Worm (Caenorhabditis elegans) whole organism, late embryonic: ENCODE results near the gene rei-1.

Experiments used
- ceh-18 ChIP-seq: sonication (generic microtip); optimal IDR thresholded peaks from 2 replicates; lab custom pipeline; 2016; ENCODE audit warnings: missing genetic modification characterization, missing compliant biosample characterization
- dve-1 ChIP-seq: sonication (generic microtip); optimal IDR thresholded peaks from 2 replicates; lab custom pipeline; 2017; ENCODE audit warnings: antibody characterized with exemption, mild to moderate bottlenecking, missing genetic modification characterization, missing compliant biosample characterization
- elt-2 ChIP-seq: sonication (generic microtip); optimal IDR thresholded peaks from 2 replicates; lab custom pipeline; 2016; ENCODE audit warnings: missing genetic modification reagents, missing genetic modification characterization, missing compliant biosample characterization
- lin-11 ChIP-seq: fragments of 200-800 bp; sonication (Bioruptor generic); optimal IDR thresholded peaks from 2 replicates; lab custom pipeline; 2018; ENCODE audit warnings: mild to moderate bottlenecking, missing genetic modification characterization, missing compliant biosample characterization
- nfya-1 ChIP-seq: sonication (generic microtip); optimal IDR thresholded peaks from 2 replicates; lab custom pipeline; 2017; ENCODE audit warnings: missing genetic modification characterization, mild to moderate bottlenecking, missing compliant biosample characterization, antibody characterized with exemption, moderate library complexity
- pag-3 ChIP-seq: sonication (generic microtip); optimal IDR thresholded peaks from 2 replicates; lab custom pipeline; 2016; ENCODE audit warnings: missing compliant biosample characterization, missing genetic modification characterization, borderline replicate concordance
- pha-4 ChIP-seq: fragments of 150-350 bp; optimal IDR thresholded peaks from 2 replicates; lab custom pipeline; 2018; ENCODE audit warnings: missing biosample characterization, missing genetic modification reagents, missing genetic modification characterization
- pqm-1 ChIP-seq: sonication (generic microtip); optimal IDR thresholded peaks from 2 replicates; lab custom pipeline; 2016; ENCODE audit warnings: missing genetic modification characterization, missing compliant biosample characterization
- syd-9 ChIP-seq: sonication (generic microtip); optimal IDR thresholded peaks from 2 replicates; lab custom pipeline; 2016; ENCODE audit warnings: mild to moderate bottlenecking, missing genetic modification characterization, moderate library complexity, missing compliant biosample characterization
- unc-3 ChIP-seq, 2 experiments: fragments of 200-800 bp in 1 of 2; sonication (Bioruptor generic) in 1 of 2; sonication (generic microtip) in 1 of 2; conservative IDR thresholded peaks in 1 of 2; optimal IDR thresholded peaks in 1 of 2; 2 replicates each; pipeline versions ENCODE4 v1.3.6 to Lab custom; 2016 to 2022; ENCODE audit warnings: missing compliant biosample characterization in 2 of 2, missing genetic modification characterization in 2 of 2, missing genetic modification reagents in 1 of 2
- unc-86 ChIP-seq: sonication (generic microtip); optimal IDR thresholded peaks from 2 replicates; lab custom pipeline; 2016; ENCODE audit warnings: missing genetic modification characterization, missing compliant biosample characterization

- no peak for TF ChIP-seq pag-3 (tag; lab: Kevin White, UChicago)
- no peak for TF ChIP-seq elt-2 (tag; lab: Kevin White, UChicago)
- TF ChIP-seq ceh-18 (tag; lab: Kevin White, UChicago), result no peak
- TF ChIP-seq dve-1, result no peak
- TF ChIP-seq pha-4 (tag; lab: Kevin White, UChicago), result no peak
- TF ChIP-seq unc-86 (tag; lab: Kevin White, UChicago), result no peak
- TF ChIP-seq syd-9 (tag; lab: Kevin White, UChicago), result no peak
- TF ChIP-seq lin-11 (tag; lab: Kevin White, UChicago), result no peak
- TF ChIP-seq nfya-1, result peak; percentile 79
- no peak for TF ChIP-seq pqm-1
- no peak for TF ChIP-seq unc-3 (GFP tag; conservative IDR thresholded peaks at IDR 0.05; lab: Robert Waterston, UW)
- no peak for TF ChIP-seq unc-3 (tag; optimal IDR thresholded peaks at IDR 0.05; lab: Kevin White, UChicago)
Observed at ce11 chrIII:4143170-4143569, 45.2 kb upstream of the rei-1 start.
